Worm (Caenorhabditis elegans) whole organism, L4 larva: ENCODE measurements around the gene T23B7.3.

Experiments
- F26F4.8 ChIP-seq: fragments of 200-800 bp; sonication (Bioruptor generic); conservative IDR thresholded peaks from 2 replicates; pipeline ENCODE4 v1.3.6; 2022; ENCODE audit warnings: missing genetic modification characterization, missing compliant biosample characterization
- F44E2.7 ChIP-seq: fragments of 200-800 bp; sonication (Bioruptor generic); IDR thresholded peaks from 2 replicates; pipeline ENCODE4 v2.1.2; 2022; ENCODE audit warnings: missing genetic modification characterization, missing compliant biosample characterization
- T26A8.4 ChIP-seq: fragments of 200-800 bp; sonication (Bioruptor generic); IDR thresholded peaks from 2 replicates; pipeline ENCODE4 v1.3.6; 2022; ENCODE audit warnings: missing genetic modification characterization, missing compliant biosample characterization
- Y48G9A.11 ChIP-seq: fragments of 200-800 bp; sonication (Bioruptor generic); IDR thresholded peaks from 2 replicates; pipeline ENCODE4 v1.3.6; 2022; ENCODE audit warnings: missing genetic modification reagents, missing genetic modification characterization, missing compliant biosample characterization
- ZK546.5 ChIP-seq, 2 experiments: sonication (generic microtip); optimal IDR thresholded peaks; 2 replicates each; lab custom pipeline; 2017; ENCODE audit warnings: missing biosample characterization in 2 of 2, missing genetic modification characterization in 2 of 2
- aha-1 ChIP-seq: fragments of 150-350 bp; peaks from one replicate; lab custom pipeline; 2014; ENCODE audit warnings: missing biosample characterization, missing genetic modification characterization
- ama-1 ChIP-seq: fragments of 150-350 bp; optimal IDR thresholded peaks from 2 replicates; lab custom pipeline; 2014; ENCODE audit warnings: inconsistent platforms, mixed read lengths
- attf-4 ChIP-seq: sonication (generic microtip); optimal IDR thresholded peaks from 3 replicates; lab custom pipeline; 2017; ENCODE audit warnings: missing biosample characterization, missing genetic modification characterization
- ceh-28 ChIP-seq: fragments of 150-350 bp; optimal IDR thresholded peaks from 2 replicates; lab custom pipeline; 2014; ENCODE audit warnings: missing biosample characterization, missing genetic modification reagents, missing genetic modification characterization
- ceh-32 ChIP-seq: sonication (generic microtip); optimal IDR thresholded peaks from 2 replicates; lab custom pipeline; 2016; ENCODE audit warnings: mild to moderate bottlenecking, missing genetic modification characterization, missing compliant biosample characterization; ENCODE audit not compliant: poor library complexity
- ceh-82 ChIP-seq: sonication (generic microtip); optimal IDR thresholded peaks from 2 replicates; lab custom pipeline; 2017; ENCODE audit warnings: missing biosample characterization, missing genetic modification characterization
- ctbp-1 ChIP-seq: fragments of 200-800 bp; sonication (Bioruptor generic); IDR thresholded peaks from 2 replicates; pipeline ENCODE4 v1.3.6; 2022; ENCODE audit warnings: missing genetic modification reagents, missing genetic modification characterization, missing compliant biosample characterization
- daf-12 ChIP-seq: fragments of 150-350 bp; optimal IDR thresholded peaks from 2 replicates; lab custom pipeline; 2014; ENCODE audit warnings: missing biosample characterization, missing genetic modification reagents, missing genetic modification characterization
- daf-16 ChIP-seq, 3 experiments: sonication (generic microtip); optimal IDR thresholded peaks; 2 replicates each; lab custom pipeline; 2016 to 2017; ENCODE audit warnings: missing genetic modification characterization in 3 of 3, missing genetic modification reagents in 3 of 3, mild to moderate bottlenecking in 2 of 3, missing compliant biosample characterization in 2 of 3, missing biosample characterization in 1 of 3, moderate library complexity in 1 of 3
- daf-8 ChIP-seq: fragments of 200-800 bp; sonication (Bioruptor generic); IDR thresholded peaks from 2 replicates; pipeline ENCODE4 v1.3.6; 2022; ENCODE audit warnings: missing genetic modification characterization, missing compliant biosample characterization
- dmd-6 ChIP-seq: fragments of 200-800 bp; sonication (Bioruptor generic); IDR thresholded peaks from 2 replicates; pipeline ENCODE4 v1.3.6; 2022; ENCODE audit warnings: missing genetic modification reagents, missing genetic modification characterization, missing compliant biosample characterization
- dmd-9 ChIP-seq: fragments of 200-800 bp; sonication (Bioruptor generic); IDR thresholded peaks from 2 replicates; pipeline ENCODE4 v1.3.6; 2022; ENCODE audit warnings: missing genetic modification reagents, missing genetic modification characterization, missing compliant biosample characterization
- dve-1 ChIP-seq: sonication (generic microtip); optimal IDR thresholded peaks from 2 replicates; lab custom pipeline; 2017; ENCODE audit warnings: antibody characterized with exemption, mild to moderate bottlenecking, missing genetic modification characterization, missing compliant biosample characterization; ENCODE audit not compliant: insufficient read depth
- egl-27 ChIP-seq: sonication (generic microtip); optimal IDR thresholded peaks from 3 replicates; lab custom pipeline; 2017; ENCODE audit warnings: missing biosample characterization, missing genetic modification reagents, missing genetic modification characterization
- egl-43 ChIP-seq: fragments of 200-800 bp; sonication (Bioruptor generic); IDR thresholded peaks from 2 replicates; pipeline ENCODE4 v1.3.6; 2022; ENCODE audit warnings: missing genetic modification reagents, missing genetic modification characterization, missing compliant biosample characterization
- fos-1 ChIP-seq: fragments of 150-350 bp; optimal IDR thresholded peaks from 2 replicates; lab custom pipeline; 2014; ENCODE audit warnings: missing biosample characterization, missing genetic modification characterization
- hif-1 ChIP-seq, 2 experiments: sonication (generic microtip); optimal IDR thresholded peaks; 2 replicates each; lab custom pipeline; 2016 to 2017; ENCODE audit warnings: missing compliant biosample characterization in 2 of 2, missing genetic modification characterization in 2 of 2, missing genetic modification reagents in 2 of 2, missing genotype in 2 of 2, mild to moderate bottlenecking in 1 of 2
- lin-39 ChIP-seq: fragments of 150-350 bp; optimal IDR thresholded peaks from 2 replicates; lab custom pipeline; 2014; ENCODE audit warnings: missing biosample characterization, missing genetic modification reagents, missing genetic modification characterization
- lsy-2 ChIP-seq, 2 experiments: fragments of 150-350 bp in 1 of 2; sonication (generic microtip) in 1 of 2; optimal IDR thresholded peaks; 2 replicates each; lab custom pipeline; 2014 to 2017; ENCODE audit warnings: missing biosample characterization in 2 of 2, missing genetic modification characterization in 2 of 2
- madf-5 ChIP-seq, 2 experiments: fragments of 200-800 bp; sonication (Bioruptor generic); IDR thresholded peaks; 2 replicates each; pipeline ENCODE4 v1.3.6; 2022; ENCODE audit warnings: missing compliant biosample characterization in 2 of 2, missing genetic modification characterization in 2 of 2
- madf-9 ChIP-seq: fragments of 200-800 bp; sonication (Bioruptor generic); conservative IDR thresholded peaks from 2 replicates; pipeline ENCODE4 v1.3.6; 2022; ENCODE audit warnings: missing genetic modification reagents, missing genetic modification characterization, missing compliant biosample characterization
- nhr-11 ChIP-seq: fragments of 150-350 bp; optimal IDR thresholded peaks from 2 replicates; lab custom pipeline; 2014; ENCODE audit warnings: missing biosample characterization, missing genetic modification characterization
- nhr-6 ChIP-seq: fragments of 150-350 bp; optimal IDR thresholded peaks from 2 replicates; lab custom pipeline; 2014; ENCODE audit warnings: missing biosample characterization, missing genetic modification characterization
- pqm-1 ChIP-seq: sonication (generic microtip); optimal IDR thresholded peaks from 2 replicates; lab custom pipeline; 2017; ENCODE audit warnings: missing biosample characterization, missing genetic modification characterization
- set-16 ChIP-seq: fragments of 200-800 bp; sonication (Bioruptor generic); IDR thresholded peaks from 2 replicates; pipeline ENCODE4 v1.3.6; 2022; ENCODE audit warnings: missing genetic modification reagents, missing genetic modification characterization, missing compliant biosample characterization
- spr-1 ChIP-seq: sonication (generic microtip); optimal IDR thresholded peaks from 2 replicates; lab custom pipeline; 2016; ENCODE audit warnings: mild to moderate bottlenecking, missing genetic modification characterization, missing compliant biosample characterization
- ztf-7 ChIP-seq: fragments of 150-350 bp; optimal IDR thresholded peaks from 2 replicates; lab custom pipeline; 2014; ENCODE audit warnings: missing biosample characterization, missing genetic modification characterization

T23B7.3 gene

DNA sequence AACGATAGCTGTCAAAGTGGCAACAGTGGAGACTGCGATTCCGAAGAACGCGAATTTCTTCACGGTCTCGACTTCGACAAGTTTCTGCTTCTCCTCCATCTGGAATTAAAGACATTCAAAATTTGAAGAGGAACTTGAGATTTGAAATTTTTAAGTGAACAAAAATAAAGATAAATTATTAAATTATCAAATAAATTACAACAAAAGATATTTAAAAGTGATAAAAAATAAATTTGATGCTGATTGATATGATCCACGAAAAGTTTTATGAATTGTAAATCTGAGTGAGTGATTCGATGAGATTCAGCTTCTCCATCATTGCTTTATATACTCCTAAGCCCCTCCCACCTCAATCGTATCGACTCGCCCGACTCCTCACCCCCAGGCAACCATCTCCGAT, 17.5 kb downstream of the T23B7.3 start, which contains the start of gene col-17:
col-17 (minus strand) TSS at position 101 of the 400 bp plus-strand sequence.
- TF ChIP-seq fos-1 (tag; lab: Kevin White, UChicago) (no peak), spr-1 (tag; lab: Kevin White, UChicago) (no peak), ctbp-1 (GFP tag; lab: Robert Waterston, UW) (no peak), pqm-1 (tag; lab: Kevin White, UChicago) (no peak), hif-1 (tag; optimal IDR thresholded peaks at IDR 0.05; lab: Kevin White, UChicago) (no peak), dmd-9 (GFP tag; lab: Robert Waterston, UW) (no peak), egl-27 (tag; lab: Kevin White, UChicago) (no peak), daf-12 (tag; lab: Kevin White, UChicago) (no peak), dve-1 (tag; lab: Kevin White, UChicago) (no peak), ama-1 (lab: Kevin White, UChicago) (no peak), ztf-7 (tag; lab: Kevin White, UChicago) (no peak), T26A8.4 (GFP tag; lab: Robert Waterston, UW) (no peak), ceh-32 (tag; lab: Kevin White, UChicago) (no peak), ZK546.5 (tag; optimal IDR thresholded peaks at IDR 0.05; lab: Kevin White, UChicago) (no peak), lsy-2 (tag; optimal IDR thresholded peaks at IDR 0.05; lab: Kevin White, UChicago) (no peak), dmd-6 (GFP tag; lab: Robert Waterston, UW) (no peak)
- TF ChIP-seq, all 104 proteins: peak for 0

- no peak for TF ChIP-seq nhr-11 (tag; lab: Kevin White, UChicago)
- peak; percentile 2; the same call in 1 of the 2 replicates for TF ChIP-seq madf-9
- peak; percentile 7 for TF ChIP-seq aha-1 (tag; lab: Kevin White, UChicago)
- TF ChIP-seq egl-43 (GFP tag; lab: Robert Waterston, UW): 0 out of 2 replicates have a peak, but pooled peaks have one; percentile 33
- TF ChIP-seq ceh-28 (tag; lab: Kevin White, UChicago): no peak
- TF ChIP-seq daf-8 (GFP tag; lab: Robert Waterston, UW): no peak
- TF ChIP-seq dmd-6 (GFP tag; lab: Robert Waterston, UW): no peak
- 0 out of 2 replicates have a peak, but pooled peaks have one; percentile 29 for TF ChIP-seq ctbp-1 (GFP tag; lab: Robert Waterston, UW)
- TF ChIP-seq set-16: peak; percentile 98
- no peak for TF ChIP-seq nhr-6 (tag; lab: Kevin White, UChicago)
Observed at ce11 chrII:4869793-4870343, 19.9 kb downstream of the T23B7.3 start.

DNA sequence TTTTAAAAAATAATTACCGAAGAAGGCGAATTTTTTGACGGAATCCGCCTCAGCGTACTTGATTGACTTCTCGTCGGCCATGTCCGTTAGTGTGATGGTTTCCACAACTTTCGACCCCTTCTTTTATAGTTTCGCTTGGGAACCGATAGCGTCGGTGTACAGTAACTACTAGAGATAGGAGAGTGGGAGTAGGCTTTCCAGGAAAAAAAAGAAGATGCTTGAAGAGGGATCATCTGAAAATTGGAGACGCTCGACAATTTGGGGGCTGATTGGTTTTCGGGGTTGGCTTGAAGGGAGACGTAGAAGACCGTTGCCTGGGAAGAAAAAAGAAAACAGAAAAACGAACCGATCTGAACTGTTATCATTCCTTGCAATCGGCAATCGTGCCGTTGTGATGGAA, 20.7 kb downstream of the T23B7.3 start, which contains the start of gene col-20:
col-20 (minus strand) TSS at position 101 of the 400 bp plus-strand sequence.
- no peak for TF ChIP-seq F44E2.7 (GFP tag; lab: Robert Waterston, UW)
- no peak for TF ChIP-seq lin-39 (tag; lab: Kevin White, UChicago)
- TF ChIP-seq spr-1 (tag; lab: Kevin White, UChicago): no peak
- no peak for TF ChIP-seq set-16
- TF ChIP-seq egl-27 (tag; lab: Kevin White, UChicago): no peak
- TF ChIP-seq egl-43 (GFP tag; lab: Robert Waterston, UW): no peak
- TF ChIP-seq, all 104 proteins: peak for 0

ce11 chrII:4871834-4872233, 21.8 kb downstream of the T23B7.3 start:
- TF ChIP-seq ceh-82 (tag; lab: Kevin White, UChicago) (peak; percentile 20), T26A8.4 (GFP tag; lab: Robert Waterston, UW) (no peak), daf-16 (GFP tag; optimal IDR thresholded peaks at IDR 0.05; lab: Kevin White, UChicago) (no peak), daf-16 (tag; optimal IDR thresholded peaks at IDR 0.05; lab: Kevin White, UChicago) (no peak), nhr-6 (tag; lab: Kevin White, UChicago) (no peak), attf-4 (tag; lab: Kevin White, UChicago) (no peak)

DNA sequence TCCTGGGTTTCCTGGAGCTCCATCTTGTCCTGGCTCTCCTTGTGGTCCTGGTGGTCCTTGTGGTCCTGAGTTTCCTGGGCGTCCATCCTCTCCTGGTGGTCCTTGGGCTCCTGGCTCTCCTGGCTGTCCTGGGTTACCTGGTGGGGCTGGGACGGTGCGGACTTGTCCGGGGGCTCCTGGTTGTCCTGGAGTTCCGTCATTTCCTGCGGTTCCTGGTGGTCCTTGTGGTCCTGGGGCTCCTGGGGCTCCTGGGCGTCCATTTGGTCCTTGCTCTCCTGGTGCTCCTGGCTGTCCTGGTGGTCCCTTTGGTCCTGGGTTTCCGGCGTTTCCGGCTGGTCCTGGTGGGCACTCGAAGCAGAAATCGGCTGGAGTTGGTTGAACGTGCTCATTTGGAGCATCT, 22.4 kb downstream of the T23B7.3 start:
- TF ChIP-seq set-16 (peak; percentile 98), madf-5 (GFP tag; IDR thresholded peaks at IDR 0.05; lab: Robert Waterston, UW) (0 out of 4 replicates have a peak, but pooled peaks of 1 of the 2 experiments have one; percentile 49), F26F4.8 (GFP tag; lab: Robert Waterston, UW) (0 out of 2 replicates have a peak, but pooled peaks have one; percentile 24), Y48G9A.11 (GFP tag; lab: Robert Waterston, UW) (0 out of 2 replicates have a peak, but pooled peaks have one; percentile 13), T26A8.4 (GFP tag; lab: Robert Waterston, UW) (0 out of 2 replicates have a peak, but pooled peaks have one; percentile 17)
- TF ChIP-seq, all 104 proteins: peak for 5; not testable (repeated sequence) for 99
